Worm (Caenorhabditis elegans): ENCODE measurements around the gene ins-17.

- TF ChIP-seq ama-1 (optimal IDR thresholded peaks at IDR 0.05) (no peak), hnd-1 (tag; optimal IDR thresholded peaks at IDR 0.05) (no peak), scrt-1 (GFP tag; IDR thresholded peaks at IDR 0.05) (no peak), ets-7 (tag; optimal IDR thresholded peaks at IDR 0.05) (no peak)
These were observed 9.0 kb downstream of the ins-17 start for ce11 chrIII:4468390-4468789.
